Fruit fly (Drosophila melanogaster): ENCODE results near the gene CG11403.

Gene CG11403

dm6 chrX:1260327-1260726 lies 20.6 kb upstream of the CG11403 start (continued):
- peak; percentile 48; the same call in 1 of the 3 replicates for TF ChIP-seq Mrtf (GFP tag; IDR thresholded peaks at IDR 0.05)
- TF ChIP-seq Hmr (GFP tag; optimal IDR thresholded peaks at IDR 0.05): peak; percentile 13
- peak; percentile 56; the same call in 1 of the 2 replicates for TF ChIP-seq NFAT (GFP tag; IDR thresholded peaks at IDR 0.05)
- TF ChIP-seq Med (GFP tag): peak; percentile 91
- 0 out of 3 replicates have a peak, but pooled peaks have one; percentile 6 for TF ChIP-seq otp (GFP tag; IDR thresholded peaks at IDR 0.05)
- TF ChIP-seq Six4 (GFP tag; optimal IDR thresholded peaks at IDR 0.05): no peak
- no peak for TF ChIP-seq z (GFP tag; IDR thresholded peaks at IDR 0.05)
- TF ChIP-seq nerfin-2 (GFP tag; IDR thresholded peaks at IDR 0.05; ENCODE audit: partially characterized antibody): no peak
- TF ChIP-seq CG13424 (tag; optimal IDR thresholded peaks at IDR 0.05): peak; percentile 2
- no peak for TF ChIP-seq Dll (GFP tag; IDR thresholded peaks at IDR 0.05; ENCODE audit: partially characterized antibody)

- TF ChIP-seq lab (GFP tag; optimal IDR thresholded peaks at IDR 0.05) (peak; percentile 58), Hmr (GFP tag; optimal IDR thresholded peaks at IDR 0.05) (peak; percentile 38), jing (GFP tag; optimal IDR thresholded peaks at IDR 0.05) (no peak), CG43689 (GFP tag; IDR thresholded peaks at IDR 0.05) (no peak), E2f2 (GFP tag; IDR thresholded peaks at IDR 0.05) (no peak), Deaf1 (tag; optimal IDR thresholded peaks at IDR 0.05) (no peak), CG18599 (GFP tag; optimal IDR thresholded peaks at IDR 0.05) (peak; percentile 26), tap (tag; optimal IDR thresholded peaks at IDR 0.05) (no peak), Vsx1 (GFP tag; optimal IDR thresholded peaks at IDR 0.05) (peak; percentile 32), sug (tag; optimal IDR thresholded peaks at IDR 0.05) (peak; percentile 73), CG9437 (GFP tag; optimal IDR thresholded peaks at IDR 0.05) (no peak), tna (GFP tag; IDR thresholded peaks at IDR 0.05; ENCODE audit: partially characterized antibody) (no peak), stwl (tag; optimal IDR thresholded peaks at IDR 0.05) (no peak), CG10654 (GFP tag; optimal IDR thresholded peaks at IDR 0.05) (no peak), exex (tag; optimal IDR thresholded peaks at IDR 0.05) (peak; percentile 91), caup (GFP tag; optimal IDR thresholded peaks at IDR 0.05; ENCODE audit: severe bottlenecking) (no peak), CG6765 (GFP tag; optimal IDR thresholded peaks at IDR 0.05) (no peak), Dll (GFP tag; IDR thresholded peaks at IDR 0.05; ENCODE audit: partially characterized antibody) (no peak), Dbx (GFP tag; IDR thresholded peaks at IDR 0.05) (0 out of 3 replicates have a peak, but pooled peaks have one; percentile 12), GATAe (GFP tag; conservative IDR thresholded peaks at IDR 0.05) (peak; percentile 57; the same call in 1 of the 2 replicates), btn (GFP tag; optimal IDR thresholded peaks at IDR 0.05) (no peak), Awh (GFP tag; IDR thresholded peaks at IDR 0.05) (no peak), Rx (GFP tag; IDR thresholded peaks at IDR 0.05) (no peak), D19B (GFP tag; optimal IDR thresholded peaks at IDR 0.05) (peak; percentile 19), MESR4 (GFP tag; optimal IDR thresholded peaks at IDR 0.05) (no peak), chinmo (GFP tag; IDR thresholded peaks at IDR 0.05; ENCODE audit: partially characterized antibody) (peak; percentile 78; the same call in 1 of the 4 replicates), grn (GFP tag; optimal IDR thresholded peaks at IDR 0.05) (peak; percentile 57), CG6175 (GFP tag; IDR thresholded peaks at IDR 0.05) (0 out of 3 replicates have a peak, but pooled peaks have one; percentile 38), CG34376 (GFP tag; optimal IDR thresholded peaks at IDR 0.05) (peak; percentile 2), CG31224 (GFP tag; IDR thresholded peaks at IDR 0.05) (no peak), CG11723 (GFP tag; optimal IDR thresholded peaks at IDR 0.05) (no peak), CG7786 (GFP tag; optimal IDR thresholded peaks at IDR 0.05) (no peak), Oli (tag; optimal IDR thresholded peaks at IDR 0.05) (no peak), pum (GFP tag; optimal IDR thresholded peaks at IDR 0.05) (no peak), CG15601 (tag; optimal IDR thresholded peaks at IDR 0.05) (no peak), CG10543 (GFP tag; optimal IDR thresholded peaks at IDR 0.05) (peak; percentile 26), CG13296 (GFP tag; optimal IDR thresholded peaks at IDR 0.05) (peak; percentile 13), mirr (GFP tag; optimal IDR thresholded peaks at IDR 0.05) (peak; percentile 77), salm (tag; optimal IDR thresholded peaks at IDR 0.05) (no peak)
These were observed 17.2 kb upstream of the CG11403 start for dm6 chrX:1256742-1257441.
